Worm (Caenorhabditis elegans) whole organism, L2 larva: Measurements from ENCODE around the gene ZC204.13.
A peak's percentile ranks its signal among the peaks of the same experiment; 100 is the strongest.

Experiments
- R02D3.7 ChIP-seq: fragments of 150-350 bp; optimal IDR thresholded peaks from 2 replicates; lab custom pipeline; 2014; ENCODE audit warnings: missing biosample characterization, missing genetic modification characterization
- Y55F3AM.14 ChIP-seq: fragments of 200-800 bp; sonication (Bioruptor generic); optimal IDR thresholded peaks from 2 replicates; lab custom pipeline; 2018; ENCODE audit warnings: mild to moderate bottlenecking, missing genetic modification characterization, missing compliant biosample characterization
- ZK546.5 ChIP-seq: sonication (generic microtip); optimal IDR thresholded peaks from 2 replicates; lab custom pipeline; 2017; ENCODE audit warnings: missing biosample characterization, missing genetic modification characterization
- alr-1 ChIP-seq: fragments of 150-350 bp; optimal IDR thresholded peaks from 2 replicates; lab custom pipeline; 2014; ENCODE audit warnings: missing biosample characterization, missing genetic modification characterization
- ama-1 ChIP-seq: fragments of 150-350 bp; optimal IDR thresholded peaks from 2 replicates; lab custom pipeline; 2018; ENCODE audit warnings: inconsistent platforms
- blmp-1 ChIP-seq: sonication (generic microtip); optimal IDR thresholded peaks from 2 replicates; lab custom pipeline; 2017; ENCODE audit warnings: missing genetic modification characterization, mild to moderate bottlenecking, missing compliant biosample characterization, antibody characterized with exemption, moderate library complexity; ENCODE audit not compliant: insufficient read depth
- ceh-16 ChIP-seq: fragments of 150-350 bp; optimal IDR thresholded peaks from 2 replicates; lab custom pipeline; 2014; ENCODE audit warnings: missing biosample characterization, missing genetic modification characterization
- crh-2 ChIP-seq: sonication (generic microtip); optimal IDR thresholded peaks from 2 replicates; lab custom pipeline; 2017; ENCODE audit warnings: missing biosample characterization, missing genetic modification characterization
- dmd-4 ChIP-seq: sonication (generic microtip); optimal IDR thresholded peaks from 2 replicates; lab custom pipeline; 2017; ENCODE audit warnings: missing biosample characterization, missing genetic modification characterization
- egl-27 ChIP-seq: sonication (generic microtip); optimal IDR thresholded peaks from 3 replicates; lab custom pipeline; 2017; ENCODE audit warnings: missing biosample characterization, missing genetic modification reagents, missing genetic modification characterization
- elt-1 ChIP-seq: fragments of 150-350 bp; optimal IDR thresholded peaks from 2 replicates; lab custom pipeline; 2014; ENCODE audit warnings: missing biosample characterization, missing genetic modification characterization
- fos-1 ChIP-seq: fragments of 150-350 bp; optimal IDR thresholded peaks from 2 replicates; lab custom pipeline; 2014; ENCODE audit warnings: missing biosample characterization, missing genetic modification characterization
- gmeb-1 ChIP-seq: fragments of 150-350 bp; optimal IDR thresholded peaks from 2 replicates; lab custom pipeline; 2014; ENCODE audit warnings: missing biosample characterization, missing genetic modification characterization
- lin-11 ChIP-seq: fragments of 150-350 bp; sonication (generic microtip); optimal IDR thresholded peaks from 2 replicates; lab custom pipeline; 2014; ENCODE audit warnings: missing biosample characterization, missing genetic modification characterization, inconsistent platforms, mixed read lengths
- lin-13 ChIP-seq: fragments of 150-350 bp; optimal IDR thresholded peaks from 2 replicates; lab custom pipeline; 2014; ENCODE audit warnings: missing biosample characterization, missing genetic modification reagents, missing genetic modification characterization
- lin-39 ChIP-seq: fragments of 150-350 bp; optimal IDR thresholded peaks from 2 replicates; lab custom pipeline; 2014; ENCODE audit warnings: missing biosample characterization, missing genetic modification reagents, missing genetic modification characterization
- lsy-2 ChIP-seq, 2 experiments: fragments of 150-350 bp in 1 of 2; sonication (generic microtip) in 1 of 2; optimal IDR thresholded peaks; 2 replicates each; lab custom pipeline; 2014 to 2017; ENCODE audit warnings: missing biosample characterization in 2 of 2, missing genetic modification characterization in 2 of 2
- mab-5 ChIP-seq: fragments of 150-350 bp; optimal IDR thresholded peaks from 2 replicates; lab custom pipeline; 2014; ENCODE audit warnings: missing biosample characterization, missing genetic modification characterization
- mbf-1 ChIP-seq: sonication (generic microtip); optimal IDR thresholded peaks from 2 replicates; lab custom pipeline; 2017; ENCODE audit warnings: missing biosample characterization, missing genetic modification characterization
- mdl-1 ChIP-seq, 2 experiments: fragments of 150-350 bp in 1 of 2; sonication (generic microtip) in 1 of 2; optimal IDR thresholded peaks; 2 replicates each; lab custom pipeline; 2017; ENCODE audit warnings: missing biosample characterization in 2 of 2, missing genetic modification characterization in 2 of 2
- nhr-10 ChIP-seq: sonication (generic microtip); optimal IDR thresholded peaks from 2 replicates; lab custom pipeline; 2017; ENCODE audit warnings: missing biosample characterization, missing genetic modification characterization
- nhr-11 ChIP-seq: fragments of 150-350 bp; optimal IDR thresholded peaks from 2 replicates; lab custom pipeline; 2014; ENCODE audit warnings: missing biosample characterization, missing genetic modification characterization
- nhr-12 ChIP-seq: fragments of 150-350 bp; optimal IDR thresholded peaks from 2 replicates; lab custom pipeline; 2014; ENCODE audit warnings: missing biosample characterization, missing genetic modification characterization
- nhr-129 ChIP-seq: fragments of 150-350 bp; optimal IDR thresholded peaks from 2 replicates; lab custom pipeline; 2014; ENCODE audit warnings: missing biosample characterization, missing genetic modification characterization
- nhr-23 ChIP-seq: fragments of 150-350 bp; optimal IDR thresholded peaks from 2 replicates; lab custom pipeline; 2014; ENCODE audit warnings: missing biosample characterization, missing genetic modification reagents, missing genetic modification characterization
- nhr-237 ChIP-seq: fragments of 150-350 bp; optimal IDR thresholded peaks from 2 replicates; lab custom pipeline; 2014; ENCODE audit warnings: missing biosample characterization, missing genetic modification characterization
- nhr-25 ChIP-seq: fragments of 150-350 bp; sonication (generic microtip); optimal IDR thresholded peaks from 3 replicates; lab custom pipeline; 2014; ENCODE audit warnings: missing biosample characterization, missing genetic modification characterization
- nhr-6 ChIP-seq: fragments of 150-350 bp; optimal IDR thresholded peaks from 2 replicates; lab custom pipeline; 2014; ENCODE audit warnings: missing biosample characterization, missing genetic modification characterization
- nhr-77 ChIP-seq: fragments of 150-350 bp; optimal IDR thresholded peaks from 2 replicates; lab custom pipeline; 2014; ENCODE audit warnings: missing biosample characterization, missing genetic modification characterization
- peb-1 ChIP-seq: fragments of 150-350 bp; optimal IDR thresholded peaks from 2 replicates; lab custom pipeline; 2014; ENCODE audit warnings: missing biosample characterization, missing genetic modification characterization
- skn-1 ChIP-seq: sonication (generic microtip); optimal IDR thresholded peaks from 2 replicates; lab custom pipeline; 2017; ENCODE audit warnings: missing biosample characterization, missing genetic modification characterization
- sma-3 ChIP-seq: sonication (generic microtip); optimal IDR thresholded peaks from 2 replicates; lab custom pipeline; 2016; ENCODE audit warnings: missing genetic modification reagents, missing genetic modification characterization, missing compliant biosample characterization
- sma-9 ChIP-seq, 2 experiments: fragments of 150-350 bp in 1 of 2; sonication (generic microtip) in 1 of 2; optimal IDR thresholded peaks; 2 replicates each; lab custom pipeline; 2014 to 2016; ENCODE audit warnings: missing genetic modification characterization in 2 of 2, mild to moderate bottlenecking in 1 of 2, missing biosample characterization in 1 of 2, missing compliant biosample characterization in 1 of 2, missing genetic modification reagents in 1 of 2, moderate library complexity in 1 of 2
- snpc-4 ChIP-seq: fragments of 150-350 bp; optimal IDR thresholded peaks from 2 replicates; lab custom pipeline; 2014; ENCODE audit warnings: missing biosample characterization, missing genetic modification characterization
- unc-39 ChIP-seq: fragments of 150-350 bp; optimal IDR thresholded peaks from 2 replicates; lab custom pipeline; 2014; ENCODE audit warnings: missing biosample characterization, missing genetic modification characterization
- zag-1 ChIP-seq: fragments of 150-350 bp; optimal IDR thresholded peaks from 2 replicates; lab custom pipeline; 2014; ENCODE audit warnings: missing biosample characterization, missing genetic modification characterization
- ztf-1 ChIP-seq: fragments of 200-800 bp; sonication (Bioruptor generic); conservative IDR thresholded peaks from 2 replicates; pipeline ENCODE4 v1.3.6; 2022; ENCODE audit warnings: missing genetic modification characterization, missing compliant biosample characterization
- ztf-11 ChIP-seq: sonication (generic microtip); optimal IDR thresholded peaks from 2 replicates; lab custom pipeline; 2017; ENCODE audit warnings: missing biosample characterization, missing genetic modification characterization
- ztf-4 ChIP-seq: fragments of 150-350 bp; optimal IDR thresholded peaks from 2 replicates; lab custom pipeline; 2014; ENCODE audit warnings: missing biosample characterization, missing genetic modification characterization

The ZC204.13 gene

DNA sequence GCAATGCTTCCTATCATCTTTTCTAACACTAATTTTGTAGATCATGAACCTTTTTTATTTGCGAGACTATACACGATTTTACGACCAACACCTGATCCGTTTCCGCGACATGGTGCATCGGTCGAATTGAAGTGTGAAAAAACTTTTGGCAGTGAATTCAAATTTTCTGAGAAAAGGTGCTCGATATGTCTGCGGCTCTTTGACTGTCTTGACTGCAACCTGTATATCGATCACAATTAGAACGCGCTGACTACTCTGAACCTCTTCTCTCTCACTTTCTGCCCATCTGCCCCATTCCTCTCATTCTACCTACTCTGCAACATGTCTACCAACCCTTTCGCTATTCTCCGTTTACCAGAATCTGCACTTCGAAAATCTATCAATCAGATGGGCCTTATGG, 21.4 kb upstream of the ZC204.13 start, which contains the start of gene fbxb-26:
Gene fbxb-26 (plus strand): TSS at position 301 of the 400 bp plus-strand sequence.
- TF ChIP-seq ama-1 (no peak), ceh-16 (tag; lab: Kevin White, UChicago) (no peak), sma-3 (no peak), blmp-1 (tag; lab: Kevin White, UChicago) (no peak), ztf-4 (tag; lab: Kevin White, UChicago) (no peak), snpc-4 (tag; lab: Kevin White, UChicago) (no peak), nhr-10 (tag; lab: Kevin White, UChicago) (no peak), lsy-2 (tag; optimal IDR thresholded peaks at IDR 0.05; lab: Kevin White, UChicago) (no peak), ztf-1 (no peak), R02D3.7 (tag; lab: Kevin White, UChicago) (no peak), nhr-129 (tag; lab: Kevin White, UChicago) (no peak), zag-1 (tag; lab: Kevin White, UChicago) (no peak), skn-1 (tag; lab: Kevin White, UChicago) (no peak), peb-1 (tag; lab: Kevin White, UChicago) (no peak), lin-39 (tag; lab: Kevin White, UChicago) (no peak)

DNA sequence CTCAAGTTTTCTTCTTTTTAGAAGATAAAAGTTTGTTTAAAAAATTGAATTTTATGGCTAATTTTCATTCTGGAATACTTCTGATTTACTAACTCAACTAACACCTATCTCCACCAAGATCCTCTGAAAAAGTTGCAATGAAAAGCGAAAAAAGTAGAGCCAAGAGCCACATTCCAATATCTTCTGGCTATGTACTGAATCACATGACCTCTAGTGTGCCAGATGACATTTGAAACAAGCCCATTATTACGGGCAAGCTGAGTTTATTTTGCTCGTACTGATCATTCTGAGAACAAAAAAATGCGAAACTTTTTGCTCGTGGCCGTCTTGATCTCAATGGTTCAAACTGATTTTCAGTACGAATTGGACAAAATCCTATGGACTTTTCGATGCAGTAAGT, 18.3 kb upstream of the ZC204.13 start, which contains the start of gene irld-36:
Gene irld-36 (plus strand): TSS at position 301 of the 400 bp plus-strand sequence.
- no peak for TF ChIP-seq fos-1 (tag; lab: Kevin White, UChicago)
- no peak for TF ChIP-seq mdl-1 (tag; optimal IDR thresholded peaks at IDR 0.05; lab: Kevin White, UChicago)
- TF ChIP-seq nhr-12 (tag; lab: Kevin White, UChicago) = no peak
- TF ChIP-seq lin-13 = no peak
- TF ChIP-seq lsy-2 (tag; optimal IDR thresholded peaks at IDR 0.05; lab: Kevin White, UChicago) = no peak
- TF ChIP-seq nhr-10 (tag; lab: Kevin White, UChicago) = no peak
- no peak for TF ChIP-seq ztf-11 (tag; lab: Kevin White, UChicago)
- TF ChIP-seq nhr-25 (tag; lab: Kevin White, UChicago) = no peak
- no peak for TF ChIP-seq gmeb-1 (tag; lab: Kevin White, UChicago)
- no peak for TF ChIP-seq egl-27 (tag; lab: Kevin White, UChicago)
- TF ChIP-seq Y55F3AM.14 (GFP tag; lab: Kevin White, UChicago) = no peak

DNA sequence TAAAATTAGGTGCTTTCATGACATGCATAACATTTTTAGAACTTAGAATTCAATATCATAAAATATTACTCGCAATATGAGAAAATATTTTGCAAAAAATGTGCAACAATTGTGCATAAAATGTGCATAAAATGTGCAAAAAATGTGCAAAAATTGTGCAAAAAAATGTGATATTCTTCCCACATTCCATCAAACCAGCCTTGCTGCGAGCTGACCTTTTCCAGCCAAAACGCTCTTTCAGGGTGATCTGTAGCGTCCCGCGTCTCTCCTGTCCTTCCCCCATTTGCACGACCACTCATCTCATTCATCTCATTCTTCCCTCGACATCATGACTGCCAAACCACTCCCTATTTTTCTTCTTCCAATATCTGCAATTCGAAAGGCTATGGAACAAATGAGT, 15.3 kb upstream of the ZC204.13 start, which contains the start of gene fbxb-17:
Gene fbxb-17 (plus strand): TSS at position 301 of the 400 bp plus-strand sequence.
- TF ChIP-seq mab-5 (tag; lab: Kevin White, UChicago) (no peak), nhr-23 (tag; lab: Kevin White, UChicago) (peak; percentile 1)

DNA sequence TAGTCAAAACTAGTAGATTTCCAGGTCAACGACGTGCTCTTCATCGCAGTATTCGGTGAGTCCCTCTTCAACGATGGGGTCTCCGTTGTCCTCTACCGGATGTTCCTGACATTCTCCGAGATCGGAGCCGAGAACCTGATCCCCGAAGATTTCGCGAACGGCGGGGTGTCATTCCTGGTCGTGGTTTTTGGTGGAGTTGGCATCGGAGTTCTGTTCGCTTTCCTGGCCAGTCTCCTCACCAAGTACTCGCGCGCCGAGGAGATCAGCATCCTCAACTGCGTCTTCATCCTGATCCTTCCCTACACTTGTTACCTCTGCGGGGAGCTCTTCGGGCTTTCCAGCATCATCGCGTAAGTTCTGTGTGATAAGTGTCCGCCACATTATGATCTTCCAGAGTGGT, 11.9 kb upstream of the ZC204.13 start:
- no peak for TF ChIP-seq blmp-1 (tag; lab: Kevin White, UChicago)
- TF ChIP-seq nhr-10 (tag; lab: Kevin White, UChicago) = no peak
- TF ChIP-seq lsy-2 (tag; optimal IDR thresholded peaks at IDR 0.05; lab: Kevin White, UChicago) = no peak
- TF ChIP-seq R02D3.7 (tag; lab: Kevin White, UChicago) = no peak
- no peak for TF ChIP-seq crh-2 (tag; lab: Kevin White, UChicago)
- no peak for TF ChIP-seq nhr-11
- no peak for TF ChIP-seq alr-1 (tag; lab: Kevin White, UChicago)
- TF ChIP-seq mab-5 (tag; lab: Kevin White, UChicago) = no peak
- TF ChIP-seq fos-1 (tag; lab: Kevin White, UChicago) = no peak
- no peak for TF ChIP-seq lin-39 (tag; lab: Kevin White, UChicago)
- no peak for TF ChIP-seq nhr-25 (tag; lab: Kevin White, UChicago)
- no peak for TF ChIP-seq skn-1 (tag; lab: Kevin White, UChicago)
- no peak for TF ChIP-seq ZK546.5 (tag; lab: Kevin White, UChicago)
- no peak for TF ChIP-seq nhr-12 (tag; lab: Kevin White, UChicago)
- no peak for TF ChIP-seq mbf-1 (tag; lab: Kevin White, UChicago)
- no peak for TF ChIP-seq nhr-23 (tag; lab: Kevin White, UChicago)

- TF ChIP-seq zag-1 (tag; lab: Kevin White, UChicago) = no peak
- no peak for TF ChIP-seq nhr-237 (tag; lab: Kevin White, UChicago)
- no peak for TF ChIP-seq lin-11
- TF ChIP-seq nhr-11 = no peak
- TF ChIP-seq Y55F3AM.14 (GFP tag; lab: Kevin White, UChicago) = no peak
- TF ChIP-seq gmeb-1 (tag; lab: Kevin White, UChicago) = no peak
- no peak for TF ChIP-seq peb-1 (tag; lab: Kevin White, UChicago)
- no peak for TF ChIP-seq mdl-1 (tag; optimal IDR thresholded peaks at IDR 0.05; lab: Kevin White, UChicago)
- no peak for TF ChIP-seq unc-39 (tag; lab: Kevin White, UChicago)
- no peak for TF ChIP-seq elt-1 (tag; lab: Kevin White, UChicago)
- TF ChIP-seq dmd-4 = no peak
- no peak for TF ChIP-seq sma-9 (GFP tag; optimal IDR thresholded peaks at IDR 0.05; lab: Kevin White, UChicago)
- no peak for TF ChIP-seq sma-9 (tag; optimal IDR thresholded peaks at IDR 0.05; lab: Kevin White, UChicago)
- no peak for TF ChIP-seq egl-27 (tag; lab: Kevin White, UChicago)
- no peak for TF ChIP-seq crh-2 (tag; lab: Kevin White, UChicago)
- no peak for TF ChIP-seq nhr-77 (tag; lab: Kevin White, UChicago)
- TF ChIP-seq nhr-6 (tag; lab: Kevin White, UChicago) = no peak
- TF ChIP-seq mbf-1 (tag; lab: Kevin White, UChicago) = no peak
Measured at ce11 chrII:1670985-1671384, 10.2 kb upstream of the ZC204.13 start.
